Fruit fly (Drosophila melanogaster) whole organism, pupa: ENCODE results near the gene ple.

Experiments used
- CG13204 ChIP-seq: fragments of 200-800 bp; sonication (Bioruptor generic); optimal IDR thresholded peaks from 2 replicates; lab custom pipeline; 2018; ENCODE audit warnings: missing biosample characterization, mild to moderate bottlenecking, missing genetic modification characterization, moderate library complexity
- CG14655 ChIP-seq: fragments of 200-800 bp; sonication (Bioruptor generic); optimal IDR thresholded peaks from 3 replicates; lab custom pipeline; 2017; ENCODE audit warnings: mild to moderate bottlenecking, missing biosample characterization, missing genetic modification reagents, missing genetic modification characterization
- CG15710 ChIP-seq: fragments of 200-800 bp; sonication (Bioruptor generic); optimal IDR thresholded peaks from 2 replicates; lab custom pipeline; 2018; ENCODE audit warnings: missing biosample characterization, mild to moderate bottlenecking, missing genetic modification characterization, moderate library complexity
- D1 ChIP-seq: fragments of 200-800 bp; sonication (Bioruptor generic); optimal IDR thresholded peaks from 2 replicates; lab custom pipeline; 2018; ENCODE audit warnings: missing biosample characterization, mild to moderate bottlenecking, missing genetic modification characterization, moderate library complexity
- EcR ChIP-seq: fragments of 200-800 bp; sonication (Bioruptor generic); optimal IDR thresholded peaks from 3 replicates; lab custom pipeline; 2019; ENCODE audit warnings: missing biosample characterization, missing genetic modification characterization, mild to moderate bottlenecking, moderate library complexity, missing genetic modification reagents
- Pif1A ChIP-seq: fragments of 200-800 bp; sonication (Bioruptor generic); optimal IDR thresholded peaks from 3 replicates; lab custom pipeline; 2016; ENCODE audit warnings: missing biosample characterization, missing genetic modification characterization
- gl ChIP-seq: fragments of 200-800 bp; sonication (Bioruptor generic); optimal IDR thresholded peaks from 2 replicates; lab custom pipeline; 2018; ENCODE audit warnings: missing biosample characterization, mild to moderate bottlenecking, missing genetic modification characterization
- rn ChIP-seq: fragments of 200-800 bp; sonication (Bioruptor generic); IDR thresholded peaks from 2 replicates; pipeline ENCODE4 v1.3.6; 2022; ENCODE audit warnings: missing biosample characterization, missing genetic modification characterization

- TF ChIP-seq EcR (GFP tag; lab: Kevin White, UChicago) (no peak), gl (tag; lab: Kevin White, UChicago) (no peak), CG14655 (GFP tag; lab: Kevin White, UChicago) (no peak), CG13204 (no peak), CG15710 (tag; lab: Kevin White, UChicago) (no peak), Pif1A (GFP tag; lab: Kevin White, UChicago) (no peak), D1 (no peak), rn (GFP tag; lab: Robert Waterston, UW) (no peak)
These were observed 36.9 kb upstream of the ple start, which contains the start of gene Ist1 for dm6 chr3L:6756197-6756736.
